Fruit fly (Drosophila melanogaster): ENCODE data around the gene Mt2.
A peak's percentile ranks its signal among the peaks of the same experiment; 100 is the strongest.

Gene Mt2

DNA sequence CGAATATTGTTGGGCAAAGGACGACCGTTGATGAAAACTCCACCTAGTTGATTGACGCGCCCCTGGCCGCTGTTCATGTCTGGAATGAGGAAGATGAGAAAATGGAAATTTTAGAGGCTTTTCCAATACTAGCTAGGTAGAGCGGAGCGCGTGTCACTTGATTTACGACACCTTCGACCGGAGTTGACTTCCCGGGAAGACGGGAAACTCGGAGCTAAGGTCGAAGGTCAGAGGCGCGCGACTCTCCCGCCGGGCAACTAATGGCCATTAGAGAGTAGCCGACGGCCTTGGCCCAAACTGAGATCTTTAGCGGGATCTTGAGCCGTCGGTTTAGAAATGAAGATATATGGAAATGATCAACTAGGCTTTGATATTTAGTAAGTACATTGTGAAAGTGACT, 11.3 kb upstream of the Mt2 start:
- no peak for TF ChIP-seq CG8478 (optimal IDR thresholded peaks at IDR 0.05)
- no peak for TF ChIP-seq CTCF (optimal IDR thresholded peaks at IDR 0.05)

DNA sequence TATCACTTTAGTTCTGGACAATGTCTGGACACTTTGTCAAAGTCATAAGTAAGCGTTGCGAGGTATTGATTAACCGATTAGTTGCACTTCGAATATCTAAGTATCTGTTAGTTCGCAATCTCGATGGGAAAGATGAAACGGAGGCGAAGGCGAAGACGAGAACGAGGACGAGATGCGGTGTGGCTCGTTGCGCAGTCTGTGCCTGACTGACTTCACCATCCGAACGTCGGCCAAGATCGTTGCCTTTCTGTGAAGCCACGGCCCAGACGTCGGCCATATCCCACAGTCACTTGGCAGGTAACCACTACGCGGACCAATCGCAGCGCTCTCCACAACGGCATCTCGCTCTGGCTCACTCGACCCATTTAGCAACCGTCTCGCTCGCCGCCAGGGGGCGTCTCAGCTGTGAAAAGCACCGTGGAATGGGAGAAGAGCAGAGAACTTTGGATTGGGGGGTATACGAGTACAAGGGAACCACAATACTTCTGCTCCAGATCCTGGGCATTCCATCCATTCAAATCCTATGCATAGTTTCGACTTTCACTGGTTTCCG, 10.6 kb upstream of the Mt2 start, which contains the start of gene prd:
Gene prd, minus strand, starts transcription at position 209 of the 553 bp plus-strand sequence.
- TF ChIP-seq CG8478 (optimal IDR thresholded peaks at IDR 0.05) (no peak), CTCF (optimal IDR thresholded peaks at IDR 0.05) (peak; percentile 80 to 85)

DNA sequence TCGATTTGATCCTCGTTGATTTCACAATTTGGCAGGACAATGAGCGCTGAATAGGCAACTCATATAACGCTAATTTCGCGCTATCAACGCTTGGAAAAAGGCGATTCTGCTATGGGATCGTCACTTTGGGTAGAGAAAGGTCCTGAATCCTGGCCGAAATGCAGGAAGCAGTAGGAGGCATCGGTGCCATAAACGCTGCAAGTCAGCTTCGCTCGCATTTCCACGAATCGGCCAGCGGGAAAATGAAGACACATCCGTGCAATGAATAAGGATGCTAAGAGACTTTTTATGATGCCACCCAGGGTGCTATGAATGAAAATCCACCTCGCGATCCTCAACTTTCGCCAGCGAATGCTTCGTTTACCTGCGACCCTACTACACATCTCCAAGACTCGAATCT, 8.9 kb upstream of the Mt2 start:
- TF ChIP-seq CG8478 (optimal IDR thresholded peaks at IDR 0.05) (no peak), CTCF (optimal IDR thresholded peaks at IDR 0.05) (no peak)

DNA sequence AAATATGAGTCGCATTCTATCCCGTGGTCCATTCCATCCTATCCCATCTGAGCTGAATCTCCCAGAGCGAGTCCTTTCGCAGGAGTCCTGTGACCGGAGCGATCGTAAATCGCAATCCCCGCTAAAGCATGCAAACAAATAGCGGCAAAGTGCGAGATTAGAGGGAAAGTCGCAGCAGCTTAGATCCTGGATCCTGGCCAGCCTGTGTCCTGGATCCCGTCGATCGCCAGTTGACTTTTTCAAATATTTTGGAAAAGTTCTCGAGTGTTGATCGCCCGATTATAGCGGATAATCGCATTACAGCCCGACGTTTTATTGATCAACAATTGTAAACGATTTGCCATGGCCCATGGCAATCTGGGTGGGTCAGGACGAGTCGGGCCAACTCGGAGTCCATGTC, 7.2 kb upstream of the Mt2 start:
- no peak for TF ChIP-seq CG8478 (optimal IDR thresholded peaks at IDR 0.05)

DNA sequence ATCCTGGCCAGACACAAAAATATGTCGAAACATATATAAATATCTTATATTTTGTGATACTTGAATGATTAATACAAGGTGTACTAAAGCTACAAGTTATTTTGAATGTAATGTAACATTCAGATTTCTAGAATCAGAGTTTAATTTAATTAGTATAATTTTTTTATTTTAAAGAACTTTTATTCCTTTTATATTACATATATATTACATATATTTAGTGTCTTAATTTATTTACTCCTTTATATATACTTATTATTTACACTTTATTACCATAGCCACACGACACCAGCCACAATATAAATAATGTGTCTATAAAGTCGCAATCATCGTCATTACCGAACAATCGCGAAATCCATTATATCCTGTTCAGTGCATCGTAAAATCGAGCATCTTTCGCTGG, 4.8 kb upstream of the Mt2 start, which contains the start of gene Pex19:
Gene Pex19, plus strand, starts transcription at position 301 of the 400 bp plus-strand sequence.
- TF ChIP-seq CG8478 (optimal IDR thresholded peaks at IDR 0.05) (no peak), CTCF (optimal IDR thresholded peaks at IDR 0.05) (no peak)

DNA sequence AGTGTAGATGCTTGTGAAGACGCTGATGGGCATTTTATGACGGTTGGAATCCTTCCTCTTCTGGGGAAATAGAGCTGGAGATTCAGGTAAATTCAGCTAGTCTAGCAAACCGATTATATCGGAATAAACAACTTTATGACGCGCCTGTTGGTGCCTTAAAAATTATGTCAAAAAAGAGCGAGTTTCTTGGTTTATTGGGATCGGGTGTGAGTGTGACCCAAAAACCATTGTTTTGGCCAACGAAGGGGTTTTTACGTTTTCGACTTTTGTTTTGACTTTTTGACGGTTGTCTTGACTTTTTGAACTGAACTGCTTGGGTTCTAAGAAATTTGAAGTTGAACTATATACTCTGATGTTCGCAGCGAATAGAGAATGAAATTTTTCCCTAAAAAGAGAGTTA, 4.3 kb upstream of the Mt2 start:
- TF ChIP-seq CTCF (optimal IDR thresholded peaks at IDR 0.05) (no peak), CG8478 (optimal IDR thresholded peaks at IDR 0.05) (no peak)

DNA sequence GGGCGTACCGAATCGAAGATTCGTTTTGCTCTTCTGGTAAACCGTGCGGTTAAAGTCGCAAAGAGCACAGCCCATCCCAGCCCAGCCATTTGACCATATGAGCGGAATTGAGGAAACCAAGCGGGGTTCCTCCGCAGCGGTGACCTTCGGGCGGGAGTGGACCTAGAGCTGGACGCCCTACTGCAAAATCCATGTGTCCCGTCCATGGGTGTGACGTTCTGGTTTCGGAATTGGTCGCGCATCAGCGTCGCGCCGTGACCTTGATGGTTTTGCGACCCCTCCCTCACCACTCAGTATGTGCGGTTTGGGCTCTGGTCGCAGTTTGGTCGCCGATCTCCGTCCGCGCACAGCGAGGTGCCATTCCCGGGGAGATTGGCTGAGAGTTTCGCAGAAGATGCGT, 3.6 kb upstream of the Mt2 start:
- TF ChIP-seq CTCF (optimal IDR thresholded peaks at IDR 0.05): no peak

DNA sequence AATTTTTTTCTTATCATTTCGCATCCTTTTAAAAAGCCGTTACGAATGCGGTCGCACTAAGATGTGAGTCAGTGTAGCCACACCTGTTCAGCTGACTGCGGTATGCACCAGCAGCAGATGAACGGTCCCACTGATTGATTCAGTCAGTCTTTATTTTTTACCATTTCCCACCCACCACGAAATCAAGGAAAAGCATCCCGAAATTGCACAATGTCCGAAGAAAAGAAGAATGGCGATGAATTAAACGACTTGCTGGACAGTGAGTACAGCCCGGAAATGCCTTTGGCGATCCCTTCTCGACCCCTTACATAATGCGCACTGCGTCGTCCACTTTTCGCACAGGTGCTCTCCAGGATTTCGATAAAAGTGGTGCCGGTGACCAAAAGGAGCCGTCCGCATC, 2.7 kb upstream of the Mt2 start:
- TF ChIP-seq CG8478 (optimal IDR thresholded peaks at IDR 0.05): no peak
- TF ChIP-seq CTCF (optimal IDR thresholded peaks at IDR 0.05): no peak

DNA sequence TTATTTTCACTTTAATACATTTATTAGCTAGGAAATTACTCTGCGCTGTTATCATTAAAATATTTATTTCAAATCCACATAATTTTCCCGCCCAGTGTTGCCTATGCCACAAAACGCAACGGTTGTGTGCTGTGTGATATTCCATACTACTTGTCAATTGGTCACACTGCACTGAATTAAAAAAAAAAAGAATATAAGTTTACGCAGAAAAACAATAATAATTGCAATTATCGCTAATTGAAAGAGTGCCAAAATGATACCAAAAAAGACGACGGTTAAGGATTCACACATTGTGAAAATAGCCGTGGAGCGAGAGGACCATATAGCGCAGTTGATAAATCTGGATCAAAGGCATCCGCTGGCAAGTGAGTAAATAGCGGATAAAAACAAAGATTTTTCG, 1.4 kb downstream of the Mt2 start, which contains the start of gene Ced-12:
Gene Ced-12, plus strand, starts transcription at position 141 of the 400 bp plus-strand sequence.
- TF ChIP-seq CG8478 (optimal IDR thresholded peaks at IDR 0.05): no peak
- TF ChIP-seq CTCF (optimal IDR thresholded peaks at IDR 0.05): no peak

DNA sequence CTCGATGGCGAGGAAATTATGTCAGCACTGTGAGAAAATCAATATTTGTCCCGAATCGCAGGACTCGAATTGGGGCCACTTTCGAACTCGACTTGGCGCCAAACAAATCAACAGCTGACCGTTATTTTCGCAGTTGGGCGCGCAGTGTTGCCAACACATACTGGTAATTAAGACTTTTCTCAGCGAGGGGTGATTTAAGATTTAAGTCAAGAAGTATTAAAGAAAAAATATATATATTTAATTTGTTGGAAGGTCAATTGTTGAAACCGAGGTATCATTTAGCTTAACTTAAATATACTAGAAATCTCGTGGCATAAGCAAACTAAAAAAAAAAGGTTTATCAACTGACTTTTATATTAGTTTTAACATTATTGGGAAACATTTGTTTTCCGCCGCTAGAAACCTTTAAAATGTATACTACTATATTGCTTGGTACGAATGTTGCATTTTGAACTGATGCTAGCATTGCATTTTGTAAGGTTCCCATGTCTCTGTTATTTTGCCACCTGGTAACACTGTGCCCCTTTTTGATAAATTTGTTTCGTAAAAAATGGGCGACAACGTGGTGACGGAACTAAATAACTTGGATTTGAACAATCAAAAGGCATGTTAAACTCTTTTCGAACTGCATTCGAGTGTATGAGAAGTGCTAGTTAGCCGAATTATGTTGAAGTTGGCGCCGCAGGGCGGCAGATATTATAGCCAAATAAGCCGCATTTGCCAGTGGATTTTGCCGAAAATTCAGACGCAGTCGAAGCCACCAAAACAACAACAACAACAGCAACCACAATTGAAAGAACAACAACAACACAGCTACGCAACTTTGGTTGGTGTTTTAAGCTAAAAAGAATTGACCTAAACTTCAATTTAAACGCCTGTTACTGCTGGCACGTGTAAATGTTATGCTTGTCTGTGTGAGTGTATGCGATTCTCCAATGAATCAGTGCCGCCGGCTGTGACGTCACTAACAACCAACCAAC, 7.2 kb downstream of the Mt2 start, which contains the start of the genes Patsas and ThrRS:
Gene Patsas, minus strand, starts transcription at position 55 of the 980 bp plus-strand sequence.
Gene ThrRS, plus strand, starts transcription at position 521 of the 980 bp plus-strand sequence.
- peak in 1 of 2 experiments; percentile 10 for TF ChIP-seq CTCF (optimal IDR thresholded peaks at IDR 0.05)
- no peak for TF ChIP-seq CG8478 (optimal IDR thresholded peaks at IDR 0.05)

DNA sequence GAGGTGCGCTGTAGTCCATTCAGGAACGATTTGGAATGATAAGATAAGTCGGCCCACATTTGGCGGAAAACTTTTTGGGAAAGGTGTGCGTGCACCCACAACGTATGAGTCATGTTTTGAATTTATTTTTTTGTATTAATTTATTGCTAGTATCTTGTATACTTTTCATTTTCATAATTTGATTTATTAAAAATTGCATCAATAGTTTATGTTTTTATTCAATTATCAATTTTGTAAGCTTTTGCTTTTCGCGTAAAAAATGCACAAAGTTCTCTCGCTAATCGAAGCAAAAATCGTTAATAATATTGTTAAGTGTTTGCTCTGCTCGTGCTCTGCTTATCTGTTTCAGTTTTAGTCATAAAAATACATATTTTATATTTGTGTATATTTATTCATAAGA, 10.8 kb downstream of the Mt2 start:
- TF ChIP-seq CTCF (optimal IDR thresholded peaks at IDR 0.05) (no peak), CG8478 (optimal IDR thresholded peaks at IDR 0.05) (no peak)

DNA sequence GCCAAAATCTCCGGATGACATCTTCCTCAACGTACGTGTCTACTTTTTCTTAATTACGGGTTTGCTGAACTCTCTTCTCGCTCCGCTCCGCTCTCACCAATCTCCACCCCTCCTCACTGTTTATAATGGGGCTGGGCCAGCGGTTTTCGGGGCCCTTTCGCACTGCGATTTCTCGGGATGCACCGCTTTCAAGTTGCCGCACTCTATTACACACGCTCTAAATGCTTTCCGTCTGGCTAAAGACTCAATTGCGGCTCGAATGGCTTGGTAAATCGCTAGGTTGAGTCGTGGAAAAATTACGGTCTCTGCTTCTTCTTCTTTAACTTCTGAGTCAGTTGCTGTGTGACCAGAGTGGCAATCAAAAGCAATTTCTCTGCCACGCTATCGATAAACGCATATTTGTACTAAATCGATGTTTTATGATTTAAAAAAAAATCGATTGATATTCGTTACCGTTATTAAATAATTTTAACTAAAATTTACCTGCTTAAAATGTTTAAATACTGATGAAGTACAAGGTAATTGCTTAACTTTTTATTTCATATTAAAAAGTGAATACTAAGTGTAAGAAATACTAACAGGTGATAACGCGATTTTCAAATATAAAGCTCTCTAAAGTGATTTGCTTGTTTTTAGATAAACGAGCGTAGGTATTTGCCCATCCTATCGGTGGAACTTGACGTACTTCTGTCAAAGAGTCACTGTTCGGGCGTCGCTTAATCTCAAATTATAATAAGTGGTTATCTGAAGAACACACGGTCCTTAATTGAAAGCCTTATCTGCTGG, 12.6 kb downstream of the Mt2 start, which contains the start of the genes Rab6 and Phae1:
Gene Rab6, minus strand, starts transcription at position 338 of the 786 bp plus-strand sequence.
Gene Phae1, plus strand, starts transcription at position 639 of the 786 bp plus-strand sequence.
- peak in 1 of 2 experiments; percentile 4 for TF ChIP-seq CTCF (optimal IDR thresholded peaks at IDR 0.05)
- TF ChIP-seq CG8478 (optimal IDR thresholded peaks at IDR 0.05): no peak

DNA sequence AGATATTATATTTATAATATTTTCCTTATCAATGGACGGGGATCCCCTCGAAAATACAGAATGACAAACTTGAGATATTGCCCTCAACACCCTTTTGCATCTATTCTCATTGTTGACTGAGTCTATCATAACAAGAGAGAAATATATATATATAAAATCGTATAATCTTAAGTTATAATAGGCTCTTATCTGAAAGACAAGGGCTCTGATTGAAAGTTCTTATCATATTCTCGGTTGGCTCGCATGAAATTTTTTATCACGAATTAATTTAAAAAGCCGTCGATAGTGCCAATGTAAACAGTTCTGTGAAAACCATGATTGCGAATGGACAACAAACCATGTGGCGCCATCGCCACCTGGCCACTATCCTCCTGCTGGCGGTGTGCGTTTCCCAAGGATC, 14.5 kb downstream of the Mt2 start, which contains the start of gene Phae2:
Gene Phae2, plus strand, starts transcription at position 301 of the 400 bp plus-strand sequence.
- no peak for TF ChIP-seq CG8478 (optimal IDR thresholded peaks at IDR 0.05)
- no peak for TF ChIP-seq CTCF (optimal IDR thresholded peaks at IDR 0.05)

DNA sequence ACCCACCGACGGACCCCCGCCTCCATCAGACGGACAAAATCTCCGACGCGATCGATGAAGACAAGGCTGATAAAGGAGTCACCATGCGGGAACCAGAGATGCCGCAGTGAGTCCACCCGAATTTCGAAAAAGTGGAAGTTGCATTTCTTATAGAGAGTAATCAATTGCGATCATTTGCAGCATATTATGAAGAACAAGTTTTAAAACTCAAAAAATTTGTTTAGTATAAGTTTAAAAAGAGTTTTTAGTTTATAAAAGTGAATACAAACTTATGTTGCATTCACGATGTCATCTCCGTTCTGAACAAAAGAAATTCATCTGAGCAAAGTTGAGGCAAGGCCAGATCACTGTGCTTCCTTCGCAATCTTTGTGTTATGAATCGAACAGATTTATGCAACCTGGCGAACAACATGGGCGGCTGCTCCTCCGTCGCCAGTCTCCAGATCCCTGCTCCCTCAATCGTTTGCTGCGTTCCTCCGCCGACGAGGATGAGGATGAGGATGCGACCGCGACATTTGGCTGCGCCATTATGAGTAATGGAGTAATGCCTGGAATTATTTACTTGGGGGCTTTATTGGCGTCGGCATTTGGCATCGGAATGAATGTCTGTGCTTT, 16.7 kb downstream of the Mt2 start:
- no peak for TF ChIP-seq CG8478 (optimal IDR thresholded peaks at IDR 0.05)
- TF ChIP-seq CTCF (optimal IDR thresholded peaks at IDR 0.05): no peak
